Worm (Caenorhabditis elegans) whole organism, midembryonic: Measurements from ENCODE around the gene C12D5.5.

Experiments
- T22C8.4 ChIP-seq: fragments of 200-800 bp; sonication (Bioruptor generic); IDR thresholded peaks from 2 replicates; pipeline ENCODE4 v1.3.6; 2022; ENCODE audit warnings: missing genetic modification characterization, missing compliant biosample characterization
- cog-1 ChIP-seq: sonication (generic microtip); optimal IDR thresholded peaks from 2 replicates; lab custom pipeline; 2016; ENCODE audit warnings: missing genetic modification characterization, missing compliant biosample characterization
- flt-1 ChIP-seq: fragments of 200-800 bp; sonication (Bioruptor generic); IDR thresholded peaks from 2 replicates; pipeline ENCODE4 v1.3.6; 2022; ENCODE audit warnings: missing genetic modification characterization, missing compliant biosample characterization
- klf-2 ChIP-seq: fragments of 200-800 bp; sonication (Bioruptor generic); conservative IDR thresholded peaks from 2 replicates; pipeline ENCODE4 v1.3.6; 2022; ENCODE audit warnings: missing genetic modification reagents, missing genetic modification characterization, missing compliant biosample characterization
- med-1 ChIP-seq: sonication (generic microtip); optimal IDR thresholded peaks from 2 replicates; lab custom pipeline; 2017; ENCODE audit warnings: missing genetic modification characterization, mild to moderate bottlenecking, missing compliant biosample characterization, antibody characterized with exemption, missing genetic modification reagents; ENCODE audit not compliant: insufficient read depth
- ref-1 ChIP-seq: fragments of 200-800 bp; sonication (Bioruptor generic); conservative IDR thresholded peaks from 2 replicates; pipeline ENCODE4 v1.3.6; 2022; ENCODE audit warnings: missing genetic modification reagents, missing genetic modification characterization, missing compliant biosample characterization
- tab-1 ChIP-seq: fragments of 200-800 bp; sonication (Bioruptor generic); IDR thresholded peaks from 2 replicates; pipeline ENCODE4 v1.3.6; 2022; ENCODE audit warnings: missing genetic modification characterization, missing compliant biosample characterization
- ztf-23 ChIP-seq: fragments of 200-800 bp; sonication (Bioruptor generic); IDR thresholded peaks from 2 replicates; pipeline ENCODE4 v1.3.6; 2022; ENCODE audit warnings: missing genetic modification reagents, missing genetic modification characterization, missing compliant biosample characterization
- ztf-29 ChIP-seq: fragments of 200-800 bp; sonication (Bioruptor generic); IDR thresholded peaks from 2 replicates; pipeline ENCODE4 v1.3.6; 2022; ENCODE audit warnings: missing genetic modification reagents, missing genetic modification characterization, missing compliant biosample characterization

Gene C12D5.5

ce11 chrV:7639356-7639755 lies 28.7 kb upstream of the C12D5.5 start:
- TF ChIP-seq flt-1 (GFP tag; lab: Robert Waterston, UW) (no peak), med-1 (no peak), tab-1 (GFP tag; lab: Robert Waterston, UW) (no peak), T22C8.4 (GFP tag; lab: Robert Waterston, UW) (no peak), klf-2 (GFP tag; lab: Robert Waterston, UW) (no peak), ref-1 (GFP tag; lab: Robert Waterston, UW) (no peak), ztf-29 (GFP tag; lab: Robert Waterston, UW) (no peak), ztf-23 (no peak), cog-1 (tag; lab: Kevin White, UChicago) (no peak)

- TF ChIP-seq ztf-29 (GFP tag; lab: Robert Waterston, UW) (no peak), cog-1 (tag; lab: Kevin White, UChicago) (no peak), med-1 (no peak), tab-1 (GFP tag; lab: Robert Waterston, UW) (no peak), T22C8.4 (GFP tag; lab: Robert Waterston, UW) (no peak), ref-1 (GFP tag; lab: Robert Waterston, UW) (no peak), klf-2 (GFP tag; lab: Robert Waterston, UW) (no peak), ztf-23 (no peak), flt-1 (GFP tag; lab: Robert Waterston, UW) (no peak)
These were observed 28.3 kb upstream of the C12D5.5 start, which contains the start of gene F07C4.10 for ce11 chrV:7639787-7640186. TSS of gene F07C4.10 (minus strand) at chrV:7639887.

ce11 chrV:7641718-7642117 lies 26.3 kb upstream of the C12D5.5 start:
- TF ChIP-seq T22C8.4 (GFP tag; lab: Robert Waterston, UW) (no peak), tab-1 (GFP tag; lab: Robert Waterston, UW) (no peak), med-1 (no peak), klf-2 (GFP tag; lab: Robert Waterston, UW) (no peak), ztf-23 (no peak)

ce11 chrV:7643416-7643815 lies 24.6 kb upstream of the C12D5.5 start, which contains the start of gene F07C4.11:
TSS of gene F07C4.11 (minus strand) at chrV:7643516.
- TF ChIP-seq cog-1 (tag; lab: Kevin White, UChicago) (no peak), flt-1 (GFP tag; lab: Robert Waterston, UW) (no peak), ztf-23 (no peak)

- TF ChIP-seq med-1 (no peak), klf-2 (GFP tag; lab: Robert Waterston, UW) (no peak), ztf-23 (no peak), tab-1 (GFP tag; lab: Robert Waterston, UW) (no peak), T22C8.4 (GFP tag; lab: Robert Waterston, UW) (no peak), cog-1 (tag; lab: Kevin White, UChicago) (no peak)
These were observed 22.6 kb upstream of the C12D5.5 start, which contains the start of gene str-47 for ce11 chrV:7645454-7645853. TSS of gene str-47 (plus strand) at chrV:7645754.

ce11 chrV:7647147-7647546 lies 20.9 kb upstream of the C12D5.5 start:
- TF ChIP-seq tab-1 (GFP tag; lab: Robert Waterston, UW) (no peak), cog-1 (tag; lab: Kevin White, UChicago) (no peak), T22C8.4 (GFP tag; lab: Robert Waterston, UW) (no peak), ztf-23 (no peak), klf-2 (GFP tag; lab: Robert Waterston, UW) (no peak), med-1 (no peak), ref-1 (GFP tag; lab: Robert Waterston, UW) (no peak), ztf-29 (GFP tag; lab: Robert Waterston, UW) (no peak), flt-1 (GFP tag; lab: Robert Waterston, UW) (no peak)

- TF ChIP-seq T22C8.4 (GFP tag; lab: Robert Waterston, UW) (no peak), tab-1 (GFP tag; lab: Robert Waterston, UW) (no peak), ztf-29 (GFP tag; lab: Robert Waterston, UW) (no peak), klf-2 (GFP tag; lab: Robert Waterston, UW) (no peak), flt-1 (GFP tag; lab: Robert Waterston, UW) (no peak), ztf-23 (no peak), med-1 (no peak), ref-1 (GFP tag; lab: Robert Waterston, UW) (no peak)
These were observed 18.1 kb upstream of the C12D5.5 start for ce11 chrV:7649963-7650362.

- TF ChIP-seq klf-2 (GFP tag; lab: Robert Waterston, UW) = no peak
- TF ChIP-seq tab-1 (GFP tag; lab: Robert Waterston, UW) = no peak
- no peak for TF ChIP-seq ref-1 (GFP tag; lab: Robert Waterston, UW)
- TF ChIP-seq med-1 = no peak
- no peak for TF ChIP-seq ztf-23
- no peak for TF ChIP-seq T22C8.4 (GFP tag; lab: Robert Waterston, UW)
- no peak for TF ChIP-seq cog-1 (tag; lab: Kevin White, UChicago)
- TF ChIP-seq ztf-29 (GFP tag; lab: Robert Waterston, UW) = no peak
- no peak for TF ChIP-seq flt-1 (GFP tag; lab: Robert Waterston, UW)
These were observed 16.3 kb upstream of the C12D5.5 start, which contains the start of gene srh-234 for ce11 chrV:7651757-7652156. TSS of gene srh-234 (minus strand) at chrV:7651857.

ce11 chrV:7653567-7653966 lies 14.5 kb upstream of the C12D5.5 start, which contains the start of gene srh-200:
TSS of gene srh-200 (minus strand) at chrV:7653667.
- TF ChIP-seq ztf-29 (GFP tag; lab: Robert Waterston, UW) (no peak), ztf-23 (no peak), flt-1 (GFP tag; lab: Robert Waterston, UW) (no peak)

ce11 chrV:7672258-7672657 lies 4.2 kb downstream of the C12D5.5 start, which contains the start of gene C12D5.4:
TSS of gene C12D5.4 (plus strand) at chrV:7672558.
- TF ChIP-seq T22C8.4 (GFP tag; lab: Robert Waterston, UW) (no peak), med-1 (no peak), klf-2 (GFP tag; lab: Robert Waterston, UW) (no peak), ztf-29 (GFP tag; lab: Robert Waterston, UW) (no peak), tab-1 (GFP tag; lab: Robert Waterston, UW) (no peak), ztf-23 (no peak), cog-1 (tag; lab: Kevin White, UChicago) (no peak), ref-1 (GFP tag; lab: Robert Waterston, UW) (no peak), flt-1 (GFP tag; lab: Robert Waterston, UW) (no peak)
